Fruit fly (Drosophila melanogaster): Measurements from ENCODE around the gene CG5916.
A peak's percentile ranks its signal among the peaks of the same experiment; 100 is the strongest.

CG5916 gene

DNA sequence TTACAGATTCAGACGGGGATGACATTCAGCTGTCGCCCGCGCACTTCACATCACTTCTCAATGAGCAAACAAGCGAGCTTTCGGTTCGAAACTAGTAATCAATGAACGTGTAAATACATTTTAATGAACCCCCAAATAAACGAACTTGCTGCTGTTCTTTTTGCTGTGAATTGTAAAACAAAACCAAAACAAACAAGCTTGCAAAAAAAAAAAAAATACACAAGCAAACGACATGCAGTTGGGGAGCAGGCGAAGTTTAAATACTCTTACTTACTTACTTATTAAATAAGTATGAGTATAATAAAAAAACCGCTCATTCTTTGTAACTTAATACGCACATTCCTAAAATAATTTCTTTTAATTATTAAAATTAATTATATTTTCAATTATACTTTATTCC is 7.4 kb downstream of the CG5916 start:
- TF ChIP-seq CG8924 (tag; optimal IDR thresholded peaks at IDR 0.05) (no peak), Kr (GFP tag; optimal IDR thresholded peaks at IDR 0.05) (no peak), Dip2 (GFP tag; IDR thresholded peaks at IDR 0.05) (no peak), TFAM (GFP tag; optimal IDR thresholded peaks at IDR 0.05) (no peak), CG8089 (GFP tag; optimal IDR thresholded peaks at IDR 0.05) (no peak), CG4282 (GFP tag; optimal IDR thresholded peaks at IDR 0.05) (no peak), bbx (GFP tag; IDR thresholded peaks at IDR 0.05; ENCODE audit: partially characterized antibody) (no peak), amos (GFP tag; IDR thresholded peaks at IDR 0.05; ENCODE audit: partially characterized antibody) (no peak), Eip74EF (GFP tag; optimal IDR thresholded peaks at IDR 0.05) (no peak), bigmax (GFP tag; optimal IDR thresholded peaks at IDR 0.05) (no peak), CG3281 (GFP tag; optimal IDR thresholded peaks at IDR 0.05) (no peak), zen (tag; optimal IDR thresholded peaks at IDR 0.05) (no peak), HHEX (GFP tag; optimal IDR thresholded peaks at IDR 0.05) (no peak), ftz-f1 (GFP tag; optimal IDR thresholded peaks at IDR 0.05) (no peak), CG5953 (GFP tag; IDR thresholded peaks at IDR 0.05) (no peak), CG6272 (GFP tag; IDR thresholded peaks at IDR 0.05) (no peak), vfl (GFP tag; optimal IDR thresholded peaks at IDR 0.05) (no peak), ab (GFP tag; optimal IDR thresholded peaks at IDR 0.05) (no peak), CG14667 (GFP tag; IDR thresholded peaks at IDR 0.05) (no peak), CG11398 (GFP tag; optimal IDR thresholded peaks at IDR 0.05) (no peak), CG5180 (GFP tag; optimal IDR thresholded peaks at IDR 0.05) (no peak), sd (tag; optimal IDR thresholded peaks at IDR 0.05) (no peak), Sry-β (GFP tag; optimal IDR thresholded peaks at IDR 0.05) (no peak), Fer2 (tag; optimal IDR thresholded peaks at IDR 0.05) (no peak), Xrp1 (GFP tag; IDR thresholded peaks at IDR 0.05) (no peak), ara (GFP tag; IDR thresholded peaks at IDR 0.05) (no peak), run (tag; optimal IDR thresholded peaks at IDR 0.05) (no peak), D19A (tag; optimal IDR thresholded peaks at IDR 0.05) (peak; percentile 58), exex (tag; optimal IDR thresholded peaks at IDR 0.05) (no peak), cad (GFP tag; optimal IDR thresholded peaks at IDR 0.05) (no peak), pzg (GFP tag; optimal IDR thresholded peaks at IDR 0.05) (no peak), CG9797 (GFP tag; optimal IDR thresholded peaks at IDR 0.05) (no peak), CG4404 (GFP tag; IDR thresholded peaks at IDR 0.05) (no peak), Hmx (GFP tag; optimal IDR thresholded peaks at IDR 0.05) (no peak), CG31224 (GFP tag; IDR thresholded peaks at IDR 0.05) (no peak), C15 (GFP tag; IDR thresholded peaks at IDR 0.05) (no peak), trem (tag; optimal IDR thresholded peaks at IDR 0.05) (no peak), nom (GFP tag; optimal IDR thresholded peaks at IDR 0.05) (peak; percentile 24), sens-2 (GFP tag; IDR thresholded peaks at IDR 0.05) (no peak), CG2889 (GFP tag; IDR thresholded peaks at IDR 0.05) (no peak), Drgx (GFP tag; IDR thresholded peaks at IDR 0.05) (peak; percentile 57), CG12071 (GFP tag; optimal IDR thresholded peaks at IDR 0.05) (no peak), CG10959 (GFP tag; IDR thresholded peaks at IDR 0.05) (no peak), CG34422 (GFP tag; IDR thresholded peaks at IDR 0.05) (no peak), gem (tag; optimal IDR thresholded peaks at IDR 0.05) (peak; percentile 13), CG12942 (GFP tag; optimal IDR thresholded peaks at IDR 0.05) (no peak), lbe (GFP tag; optimal IDR thresholded peaks at IDR 0.05) (peak; percentile 44), Doc3 (GFP tag; IDR thresholded peaks at IDR 0.05; ENCODE audit: partially characterized antibody) (no peak), CG2678 (tag; optimal IDR thresholded peaks at IDR 0.05) (peak; percentile 2), mld (GFP tag; IDR thresholded peaks at IDR 0.05; ENCODE audit: partially characterized antibody) (no peak), Adf1 (GFP tag; IDR thresholded peaks at IDR 0.05) (no peak)
